Fruit fly (Drosophila melanogaster): Measurements from ENCODE around the gene CG3081.

CG3081 gene

dm6 chrX:4614325-4614724, 29.5 kb downstream of the CG3081 start (continued):
- TF ChIP-seq kah (GFP tag; optimal IDR thresholded peaks at IDR 0.05) (no peak), crc (GFP tag; optimal IDR thresholded peaks at IDR 0.05) (peak; percentile 2), lov (optimal IDR thresholded peaks at IDR 0.05) (no peak), lov (GFP tag; IDR thresholded peaks at IDR 0.05) (no peak), HLH54F (GFP tag; optimal IDR thresholded peaks at IDR 0.05) (no peak), cg (GFP tag; optimal IDR thresholded peaks at IDR 0.05) (no peak), pfk (GFP tag; optimal IDR thresholded peaks at IDR 0.05) (no peak), NFAT (GFP tag; IDR thresholded peaks at IDR 0.05) (no peak), CG1603 (tag; optimal IDR thresholded peaks at IDR 0.05) (no peak), Dref (GFP tag; IDR thresholded peaks at IDR 0.05) (no peak), CG32532 (GFP tag; IDR thresholded peaks at IDR 0.05) (0 out of 2 replicates have a peak, but pooled peaks have one; percentile 34), CG10431 (GFP tag; optimal IDR thresholded peaks at IDR 0.05) (no peak), CG31388 (GFP tag; optimal IDR thresholded peaks at IDR 0.05) (no peak), scrt (GFP tag; optimal IDR thresholded peaks at IDR 0.05) (no peak), disco-r (GFP tag; optimal IDR thresholded peaks at IDR 0.05) (no peak), twi (tag; optimal IDR thresholded peaks at IDR 0.05) (no peak), nerfin-2 (GFP tag; IDR thresholded peaks at IDR 0.05; ENCODE audit: partially characterized antibody) (no peak), ranshi (GFP tag; IDR thresholded peaks at IDR 0.05) (no peak), luna (GFP tag; optimal IDR thresholded peaks at IDR 0.05) (no peak), tap (tag; optimal IDR thresholded peaks at IDR 0.05) (no peak), CG9932 (GFP tag; IDR thresholded peaks at IDR 0.05) (peak; percentile 52), Sin3A (optimal IDR thresholded peaks at IDR 0.05) (no peak), CG10543 (GFP tag; optimal IDR thresholded peaks at IDR 0.05) (no peak), Atf-2 (GFP tag; optimal IDR thresholded peaks at IDR 0.05) (no peak), CG12104 (GFP tag; optimal IDR thresholded peaks at IDR 0.05) (no peak), Tbp (GFP tag; optimal IDR thresholded peaks at IDR 0.05) (no peak), Sox100B (GFP tag; optimal IDR thresholded peaks at IDR 0.05) (no peak), CHES-1-like (GFP tag; optimal IDR thresholded peaks at IDR 0.05) (no peak), Rfx (GFP tag; IDR thresholded peaks at IDR 0.05) (peak; percentile 61), salm (tag; optimal IDR thresholded peaks at IDR 0.05) (no peak), CG31224 (GFP tag; IDR thresholded peaks at IDR 0.05) (no peak), btn (GFP tag; optimal IDR thresholded peaks at IDR 0.05) (no peak), NfI (GFP tag; optimal IDR thresholded peaks at IDR 0.05) (no peak), CTCF (GFP tag; optimal IDR thresholded peaks at IDR 0.05) (no peak), fd96Cb (tag; optimal IDR thresholded peaks at IDR 0.05) (no peak), Abd-B (GFP tag; optimal IDR thresholded peaks at IDR 0.05) (no peak), HLH4C (GFP tag; IDR thresholded peaks at IDR 0.05; ENCODE audit: partially characterized antibody) (no peak), Nf-YB (GFP tag; optimal IDR thresholded peaks at IDR 0.05) (no peak), Elba2 (GFP tag; optimal IDR thresholded peaks at IDR 0.05) (no peak), ap (GFP tag; IDR thresholded peaks at IDR 0.05) (no peak), CG3281 (GFP tag; optimal IDR thresholded peaks at IDR 0.05) (no peak), croc (GFP tag; conservative IDR thresholded peaks at IDR 0.05) (no peak), dmrt11E (tag; optimal IDR thresholded peaks at IDR 0.05) (no peak), CG6765 (GFP tag; optimal IDR thresholded peaks at IDR 0.05) (no peak), CG7963 (GFP tag; IDR thresholded peaks at IDR 0.05; ENCODE audit: partially characterized antibody) (no peak), CG8281 (tag; optimal IDR thresholded peaks at IDR 0.05) (no peak), dysf (GFP tag; IDR thresholded peaks at IDR 0.05) (peak; percentile 39; the same call in 1 of the 3 replicates), CG12744 (GFP tag; optimal IDR thresholded peaks at IDR 0.05) (no peak), her (GFP tag; optimal IDR thresholded peaks at IDR 0.05) (no peak), CG1602 (GFP tag; optimal IDR thresholded peaks at IDR 0.05) (no peak), NC2α (GFP tag; optimal IDR thresholded peaks at IDR 0.05) (no peak), Doc2 (GFP tag; IDR thresholded peaks at IDR 0.05) (no peak), dpn (GFP tag; optimal IDR thresholded peaks at IDR 0.05) (no peak), CG15269 (tag; optimal IDR thresholded peaks at IDR 0.05) (peak; percentile 37)

Data from whole organism, embryonic.